Fruit fly (Drosophila melanogaster) whole organism, adult: Measurements from ENCODE around the gene CG14406.

Experiments used
- CG11617 ChIP-seq: fragments of 200-800 bp; sonication (Bioruptor generic); optimal IDR thresholded peaks from 2 replicates; lab custom pipeline; 2017; ENCODE audit warnings: mild to moderate bottlenecking, missing biosample characterization, missing genetic modification reagents, missing genetic modification characterization
- CG12768 ChIP-seq: fragments of 200-800 bp; sonication (Bioruptor generic); optimal IDR thresholded peaks from 2 replicates; lab custom pipeline; 2017; ENCODE audit warnings: missing biosample characterization, missing genetic modification characterization, mild to moderate bottlenecking, moderate library complexity, missing genetic modification reagents
- CG5204 ChIP-seq: fragments of 200-800 bp; sonication (Bioruptor generic); optimal IDR thresholded peaks from 2 replicates; lab custom pipeline; 2016; ENCODE audit warnings: missing biosample characterization, missing genetic modification characterization
- CG7045 ChIP-seq: fragments of 200-800 bp; sonication (Bioruptor generic); optimal IDR thresholded peaks from 2 replicates; lab custom pipeline; 2017; ENCODE audit warnings: missing biosample characterization, mild to moderate bottlenecking, missing genetic modification characterization
- CG7101 ChIP-seq: fragments of 200-800 bp; sonication (Bioruptor generic); optimal IDR thresholded peaks from 2 replicates; lab custom pipeline; 2018; ENCODE audit warnings: missing biosample characterization, mild to moderate bottlenecking, missing genetic modification characterization, moderate library complexity
- Crg-1 ChIP-seq: fragments of 200-800 bp; sonication (Bioruptor generic); optimal IDR thresholded peaks from 2 replicates; lab custom pipeline; 2016; ENCODE audit warnings: missing biosample characterization, missing genetic modification characterization
- bab1 ChIP-seq: fragments of 200-800 bp; sonication (Bioruptor generic); optimal IDR thresholded peaks from 3 replicates; lab custom pipeline; 2019; ENCODE audit warnings: missing biosample characterization, mild to moderate bottlenecking, missing genetic modification characterization, moderate library complexity
- cic ChIP-seq: fragments of 200-800 bp; sonication (Bioruptor generic); optimal IDR thresholded peaks from 2 replicates; lab custom pipeline; 2017; ENCODE audit warnings: missing biosample characterization, mild to moderate bottlenecking, missing genetic modification characterization, moderate library complexity
- cnc ChIP-seq, 2 experiments: fragments of >200 bp; optimal IDR thresholded peaks; 2 replicates each; lab custom pipeline; 2017
- kay ChIP-seq: fragments of 200-800 bp; sonication (Bioruptor generic); peaks from one replicate; lab custom pipeline; 2016; ENCODE audit warnings: missing biosample characterization, missing genetic modification characterization, borderline replicate concordance
- ovo ChIP-seq: fragments of 200-800 bp; sonication (Bioruptor generic); optimal IDR thresholded peaks from 2 replicates; lab custom pipeline; 2016; ENCODE audit warnings: missing biosample characterization, missing genetic modification characterization
- tj ChIP-seq: fragments of 200-800 bp; sonication (Bioruptor generic); optimal IDR thresholded peaks from 3 replicates; lab custom pipeline; 2017; ENCODE audit warnings: missing biosample characterization, mild to moderate bottlenecking, missing genetic modification characterization, moderate library complexity
- toe ChIP-seq: fragments of 200-800 bp; sonication (Bioruptor generic); optimal IDR thresholded peaks from 2 replicates; lab custom pipeline; 2016; ENCODE audit warnings: missing biosample characterization, missing genetic modification characterization

DNA sequence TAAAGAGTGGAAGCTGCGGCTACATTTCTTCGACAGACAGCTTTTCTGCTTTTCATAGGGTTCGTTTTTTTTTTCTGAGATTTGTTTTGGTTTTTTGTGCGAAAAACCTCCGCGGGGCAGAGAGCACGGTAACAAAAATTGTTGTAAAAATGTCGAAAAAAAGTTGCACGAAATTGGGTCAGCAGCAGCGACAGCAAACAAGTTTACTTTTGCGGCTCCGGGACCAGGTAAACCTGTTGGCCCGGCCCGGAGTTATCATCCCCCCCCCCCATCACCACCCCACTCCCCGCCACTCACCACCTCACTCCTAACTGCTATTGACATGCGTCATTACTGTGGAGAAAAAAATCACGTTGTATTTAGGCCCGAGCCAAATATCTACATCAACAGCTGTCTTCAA, 42.2 kb downstream of the CG14406 start:
- TF ChIP-seq Crg-1 (GFP tag; lab: Kevin White, UChicago) (no peak), CG12768 (GFP tag; lab: Kevin White, UChicago) (no peak), CG11617 (GFP tag; lab: Kevin White, UChicago) (no peak), tj (GFP tag; lab: Kevin White, UChicago) (no peak), bab1 (GFP tag; lab: Kevin White, UChicago) (no peak), CG5204 (GFP tag; lab: Kevin White, UChicago) (no peak), cic (GFP tag; lab: Kevin White, UChicago) (no peak), kay (GFP tag; lab: Kevin White, UChicago) (no peak), cnc (optimal IDR thresholded peaks at IDR 0.05; lab: Kevin White, UChicago) (no peak), toe (no peak), CG7045 (GFP tag; lab: Kevin White, UChicago) (no peak), ovo (GFP tag; lab: Kevin White, UChicago) (no peak), CG7101 (tag; lab: Kevin White, UChicago) (no peak)
